Fruit fly (Drosophila melanogaster): ENCODE measurements around the gene Uros1.

Uros1 gene

dm6 chrX:8900094-8900493 is at the start of gene Uros1 (continued):
- TF ChIP-seq wdn (GFP tag; IDR thresholded peaks at IDR 0.05) = no peak
- no peak for TF ChIP-seq ftz-f1 (GFP tag; optimal IDR thresholded peaks at IDR 0.05)
- TF ChIP-seq dmrt99B (tag; optimal IDR thresholded peaks at IDR 0.05) = no peak
- TF ChIP-seq Abd-B (GFP tag; optimal IDR thresholded peaks at IDR 0.05) = no peak
- TF ChIP-seq NC2α (GFP tag; optimal IDR thresholded peaks at IDR 0.05) = no peak
- TF ChIP-seq Ets65A (GFP tag) = peak; percentile 20
- 0 out of 3 replicates have a peak, but pooled peaks have one; percentile 41 for TF ChIP-seq CG3726 (GFP tag; IDR thresholded peaks at IDR 0.05)
- TF ChIP-seq ssp (GFP tag; IDR thresholded peaks at IDR 0.05) = peak; percentile 40
- no peak for TF ChIP-seq CG17912 (GFP tag; optimal IDR thresholded peaks at IDR 0.05)
- TF ChIP-seq Dref (GFP tag; IDR thresholded peaks at IDR 0.05) = peak; percentile 38; the same call in 1 of the 2 replicates
- 0 out of 2 replicates have a peak, but pooled peaks have one; percentile 13 for TF ChIP-seq CG31441 (GFP tag; IDR thresholded peaks at IDR 0.05)
- TF ChIP-seq HLH4C (GFP tag; IDR thresholded peaks at IDR 0.05; ENCODE audit: partially characterized antibody) = no peak
- TF ChIP-seq CG5953 (GFP tag; IDR thresholded peaks at IDR 0.05) = no peak
- no peak for TF ChIP-seq CG1602 (GFP tag; optimal IDR thresholded peaks at IDR 0.05)
- no peak for TF ChIP-seq CG42726 (GFP tag; IDR thresholded peaks at IDR 0.05; ENCODE audit: partially characterized antibody)
- TF ChIP-seq CG15269 (tag; optimal IDR thresholded peaks at IDR 0.05) = peak; percentile 16
- TF ChIP-seq Jarid2 (GFP tag; optimal IDR thresholded peaks at IDR 0.05) = no peak
- peak; percentile 32 for TF ChIP-seq CG2712 (tag; optimal IDR thresholded peaks at IDR 0.05)
- no peak for TF ChIP-seq klu (GFP tag; IDR thresholded peaks at IDR 0.05)
- peak; percentile 6 for TF ChIP-seq Elba2 (GFP tag; optimal IDR thresholded peaks at IDR 0.05)
- TF ChIP-seq bigmax (GFP tag; optimal IDR thresholded peaks at IDR 0.05) = no peak
- TF ChIP-seq NfI (GFP tag; optimal IDR thresholded peaks at IDR 0.05) = peak; percentile 4
- TF ChIP-seq CG10321 (GFP tag; IDR thresholded peaks at IDR 0.05) = 0 out of 2 replicates have a peak, but pooled peaks have one; percentile 11
- peak; percentile 29 for TF ChIP-seq ind (GFP tag; optimal IDR thresholded peaks at IDR 0.05)
- peak; percentile 46; the same call in 1 of the 2 replicates for TF ChIP-seq CG32532 (GFP tag; IDR thresholded peaks at IDR 0.05)
- peak; percentile 38; the same call in 1 of the 2 replicates for TF ChIP-seq hbn (GFP tag; IDR thresholded peaks at IDR 0.05; ENCODE audit: partially characterized antibody)
- no peak for TF ChIP-seq CG14965 (GFP tag; optimal IDR thresholded peaks at IDR 0.05; ENCODE audit: borderline replicate concordance)
- TF ChIP-seq Eip74EF (GFP tag; optimal IDR thresholded peaks at IDR 0.05) = no peak
- TF ChIP-seq CG4404 (GFP tag; IDR thresholded peaks at IDR 0.05) = 0 out of 2 replicates have a peak, but pooled peaks have one; percentile 22
- TF ChIP-seq Gsc (GFP tag; IDR thresholded peaks at IDR 0.05) = no peak
- peak; percentile 71 for TF ChIP-seq Ptx1 (GFP tag; IDR thresholded peaks at IDR 0.05)
- TF ChIP-seq lilli (GFP tag; optimal IDR thresholded peaks at IDR 0.05) = peak; percentile 60
- TF ChIP-seq HLHmδ (GFP tag; optimal IDR thresholded peaks at IDR 0.05) = no peak
- no peak for TF ChIP-seq yki (optimal IDR thresholded peaks at IDR 0.05)
- 0 out of 2 replicates have a peak, but pooled peaks have one; percentile 18 for TF ChIP-seq ranshi (GFP tag; IDR thresholded peaks at IDR 0.05)
- peak; percentile 40; the same call in 1 of the 2 replicates for TF ChIP-seq vvl (GFP tag; IDR thresholded peaks at IDR 0.05)
- TF ChIP-seq CG1647 (GFP tag; optimal IDR thresholded peaks at IDR 0.05) = no peak
- TF ChIP-seq unpg (GFP tag; optimal IDR thresholded peaks at IDR 0.05) = peak; percentile 33
- no peak for TF ChIP-seq luna (GFP tag; optimal IDR thresholded peaks at IDR 0.05)
- TF ChIP-seq da (GFP tag; optimal IDR thresholded peaks at IDR 0.05) = no peak
- peak; percentile 35 for TF ChIP-seq Hsf (GFP tag; optimal IDR thresholded peaks at IDR 0.05)
- 0 out of 3 replicates have a peak, but pooled peaks have one; percentile 26 for TF ChIP-seq CG11456 (GFP tag; IDR thresholded peaks at IDR 0.05)
- TF ChIP-seq ewg (GFP tag; optimal IDR thresholded peaks at IDR 0.05) = no peak
- peak; percentile 48; the same call in 1 of the 3 replicates for TF ChIP-seq ken (GFP tag; IDR thresholded peaks at IDR 0.05)
- no peak for TF ChIP-seq CG2129 (GFP tag; IDR thresholded peaks at IDR 0.05; ENCODE audit: partially characterized antibody)
- TF ChIP-seq disco-r (GFP tag; optimal IDR thresholded peaks at IDR 0.05) = no peak
- peak; percentile 46; the same call in 1 of the 4 replicates for TF ChIP-seq Gug (GFP tag; IDR thresholded peaks at IDR 0.05)
- TF ChIP-seq CG10274 (GFP tag; optimal IDR thresholded peaks at IDR 0.05) = no peak
- TF ChIP-seq zen (tag; optimal IDR thresholded peaks at IDR 0.05) = no peak
- TF ChIP-seq CG13123 (GFP tag; optimal IDR thresholded peaks at IDR 0.05) = no peak
- TF ChIP-seq slbo (GFP tag; IDR thresholded peaks at IDR 0.05) = peak; percentile 57; the same call in 1 of the 2 replicates

Data from whole organism, embryonic.